Fruit fly (Drosophila melanogaster) S2 (cell line): Measurements from ENCODE around the gene CCDC53.

Experiments
- CG8478 ChIP-seq: fragments of >200 bp; optimal IDR thresholded peaks from 2 replicates; lab custom pipeline; 2018
- CTCF ChIP-seq, 2 experiments: fragments of >200 bp; optimal IDR thresholded peaks; 2 replicates each; lab custom pipeline; 2018

Gene CCDC53

dm6 chr2L:8088025-8088789, 47.3 kb downstream of the CCDC53 start:
- TF ChIP-seq CTCF (optimal IDR thresholded peaks at IDR 0.05; lab: Kevin White, UChicago), result no peak
- TF ChIP-seq CG8478 (lab: Kevin White, UChicago), result no peak

dm6 chr2L:8091429-8091828, 50.5 kb downstream of the CCDC53 start:
- TF ChIP-seq CTCF (optimal IDR thresholded peaks at IDR 0.05; lab: Kevin White, UChicago) (no peak), CG8478 (lab: Kevin White, UChicago) (no peak)
